Worm (Caenorhabditis elegans) whole organism, L1 larva: Measurements from ENCODE around the gene tbx-33.

ENCODE experiments used
- C34B4.2 ChIP-seq: sonication (generic microtip); optimal IDR thresholded peaks from 2 replicates; lab custom pipeline; 2017; ENCODE audit warnings: mild to moderate bottlenecking, missing genetic modification characterization, missing compliant biosample characterization
- aha-1 ChIP-seq: fragments of 150-350 bp; optimal IDR thresholded peaks from 2 replicates; lab custom pipeline; 2014; ENCODE audit warnings: missing biosample characterization, missing genetic modification characterization
- alr-1 ChIP-seq: fragments of 200-800 bp; sonication (Bioruptor generic); optimal IDR thresholded peaks from 2 replicates; lab custom pipeline; 2018; ENCODE audit warnings: borderline replicate concordance, mild to moderate bottlenecking, missing genetic modification characterization, missing compliant biosample characterization
- ces-1 ChIP-seq: fragments of 150-350 bp; optimal IDR thresholded peaks from 2 replicates; lab custom pipeline; 2014; ENCODE audit warnings: missing biosample characterization, missing genetic modification reagents, missing genetic modification characterization
- dpl-1 ChIP-seq, 3 experiments: fragments of 150-350 bp in 2 of 3; sonication (generic microtip) in 1 of 3; optimal IDR thresholded peaks; 2 replicates each; lab custom pipeline; 2014 to 2017; ENCODE audit warnings: missing biosample characterization in 3 of 3, missing genetic modification characterization in 3 of 3, missing genetic modification reagents in 3 of 3
- dsc-1 ChIP-seq: sonication (generic microtip); optimal IDR thresholded peaks from 2 replicates; lab custom pipeline; 2016; ENCODE audit warnings: mild to moderate bottlenecking, missing genetic modification characterization, missing compliant biosample characterization
- efl-3 ChIP-seq: fragments of 200-800 bp; sonication (Bioruptor generic); optimal IDR thresholded peaks from 2 replicates; lab custom pipeline; 2018; ENCODE audit warnings: mild to moderate bottlenecking, missing genetic modification characterization, missing compliant biosample characterization
- egl-13 ChIP-seq: sonication (generic microtip); optimal IDR thresholded peaks from 2 replicates; lab custom pipeline; 2016; ENCODE audit warnings: missing genotype, missing genetic modification reagents, missing genetic modification characterization, missing compliant biosample characterization
- elt-3 ChIP-seq, 6 experiments: fragments of 150-350 bp in 1 of 6; sonication (generic microtip); optimal IDR thresholded peaks; 2 replicates each; lab custom pipeline; 2017 to 2018; ENCODE audit warnings: missing biosample characterization in 6 of 6, missing genetic modification characterization in 6 of 6, inconsistent platforms in 1 of 6
- ets-5 ChIP-seq: fragments of 200-800 bp; sonication (Bioruptor generic); IDR thresholded peaks from 2 replicates; pipeline ENCODE4 v1.3.6; 2022; ENCODE audit warnings: missing genetic modification characterization, missing compliant biosample characterization
- fkh-10 ChIP-seq: sonication (generic microtip); optimal IDR thresholded peaks from 2 replicates; lab custom pipeline; 2017; ENCODE audit warnings: missing biosample characterization, missing genetic modification reagents, missing genetic modification characterization
- fkh-4 ChIP-seq: sonication (generic microtip); optimal IDR thresholded peaks from 2 replicates; lab custom pipeline; 2016; ENCODE audit warnings: missing compliant biosample characterization, missing genetic modification characterization, borderline replicate concordance
- fkh-8 ChIP-seq: sonication (generic microtip); optimal IDR thresholded peaks from 2 replicates; lab custom pipeline; 2016; ENCODE audit warnings: mild to moderate bottlenecking, missing genetic modification characterization, missing compliant biosample characterization
- grh-1 ChIP-seq: fragments of 200-800 bp; sonication (Bioruptor generic); IDR thresholded peaks from 2 replicates; pipeline ENCODE4 v1.3.6; 2022; ENCODE audit warnings: missing genetic modification reagents, missing genetic modification characterization, missing compliant biosample characterization
- hlh-17 ChIP-seq: fragments of 200-800 bp; sonication (Bioruptor generic); optimal IDR thresholded peaks from 2 replicates; lab custom pipeline; 2018; ENCODE audit warnings: missing genetic modification characterization, mild to moderate bottlenecking, missing compliant biosample characterization, moderate library complexity, borderline replicate concordance
- hlh-4 ChIP-seq: sonication (generic microtip); optimal IDR thresholded peaks from 2 replicates; lab custom pipeline; 2016; ENCODE audit warnings: mild to moderate bottlenecking, missing genetic modification characterization, missing compliant biosample characterization
- irx-1 ChIP-seq: sonication (generic microtip); optimal IDR thresholded peaks from 2 replicates; lab custom pipeline; 2016; ENCODE audit warnings: missing genetic modification characterization, missing compliant biosample characterization
- isw-1 ChIP-seq: fragments of 200-800 bp; sonication (Bioruptor generic); IDR thresholded peaks from 2 replicates; pipeline ENCODE4 v1.3.6; 2022; ENCODE audit warnings: missing genetic modification characterization, missing compliant biosample characterization
- lin-15B ChIP-seq: fragments of 150-350 bp; sonication (generic microtip); optimal IDR thresholded peaks from 3 replicates; lab custom pipeline; 2014; ENCODE audit warnings: missing biosample characterization, missing genetic modification characterization
- lin-35 ChIP-seq, 2 experiments: fragments of 150-350 bp; optimal IDR thresholded peaks; 2 replicates each; lab custom pipeline; 2014; ENCODE audit warnings: missing biosample characterization in 2 of 2, missing genetic modification characterization in 2 of 2, missing genetic modification reagents in 2 of 2
- lir-3 ChIP-seq: sonication (generic microtip); optimal IDR thresholded peaks from 2 replicates; lab custom pipeline; 2016; ENCODE audit warnings: mild to moderate bottlenecking, missing genetic modification characterization, moderate library complexity, missing compliant biosample characterization; ENCODE audit not compliant: poor library complexity
- mef-2 ChIP-seq: fragments of 150-350 bp; optimal IDR thresholded peaks from 2 replicates; lab custom pipeline; 2014; ENCODE audit warnings: missing biosample characterization, missing genetic modification characterization
- nhr-11 ChIP-seq: fragments of 150-350 bp; optimal IDR thresholded peaks from 2 replicates; lab custom pipeline; 2014; ENCODE audit warnings: missing biosample characterization, missing genetic modification characterization
- nhr-19 ChIP-seq: fragments of 200-800 bp; sonication (Bioruptor generic); conservative IDR thresholded peaks from 2 replicates; pipeline ENCODE4 v1.3.6; 2022; ENCODE audit warnings: missing genetic modification characterization, missing compliant biosample characterization
- nhr-237 ChIP-seq: fragments of 150-350 bp; optimal IDR thresholded peaks from 2 replicates; lab custom pipeline; 2014; ENCODE audit warnings: missing biosample characterization, missing genetic modification characterization
- nhr-28 ChIP-seq: fragments of 150-350 bp; optimal IDR thresholded peaks from 2 replicates; lab custom pipeline; 2014; ENCODE audit warnings: missing biosample characterization, missing genetic modification characterization
- nhr-84 ChIP-seq: sonication (generic microtip); optimal IDR thresholded peaks from 2 replicates; lab custom pipeline; 2017; ENCODE audit warnings: missing biosample characterization, missing genetic modification characterization
- pag-3 ChIP-seq: sonication (generic microtip); optimal IDR thresholded peaks from 2 replicates; lab custom pipeline; 2017; ENCODE audit warnings: missing genetic modification characterization, mild to moderate bottlenecking, missing compliant biosample characterization, antibody characterized with exemption, borderline replicate concordance; ENCODE audit not compliant: insufficient read depth
- pqm-1 ChIP-seq: sonication (generic microtip); optimal IDR thresholded peaks from 3 replicates; lab custom pipeline; 2017; ENCODE audit warnings: missing biosample characterization, missing genetic modification characterization
- rnt-1 ChIP-seq: sonication (generic microtip); optimal IDR thresholded peaks from 2 replicates; lab custom pipeline; 2016; ENCODE audit warnings: mild to moderate bottlenecking, missing genetic modification characterization, moderate library complexity, missing compliant biosample characterization
- snpc-4 ChIP-seq: fragments of 150-350 bp; optimal IDR thresholded peaks from 2 replicates; lab custom pipeline; 2014; ENCODE audit warnings: missing biosample characterization, missing genetic modification characterization
- sox-4 ChIP-seq: sonication (generic microtip); optimal IDR thresholded peaks from 2 replicates; lab custom pipeline; 2016; ENCODE audit warnings: missing genetic modification characterization, missing compliant biosample characterization
- sup-37 ChIP-seq: fragments of 200-800 bp; sonication (Bioruptor generic); optimal IDR thresholded peaks from 2 replicates; lab custom pipeline; 2018; ENCODE audit warnings: mild to moderate bottlenecking, missing genetic modification characterization, missing compliant biosample characterization
- swsn-7 ChIP-seq: sonication (generic microtip); optimal IDR thresholded peaks from 2 replicates; lab custom pipeline; 2016; ENCODE audit warnings: missing genetic modification characterization, missing compliant biosample characterization
- unc-130 ChIP-seq: fragments of 150-350 bp; optimal IDR thresholded peaks from 2 replicates; lab custom pipeline; 2017; ENCODE audit warnings: missing biosample characterization, missing genetic modification characterization, inconsistent platforms
- unc-62 ChIP-seq: fragments of 150-350 bp; optimal IDR thresholded peaks from 2 replicates; lab custom pipeline; 2014; ENCODE audit warnings: missing biosample characterization, missing genetic modification reagents, missing genetic modification characterization
- vab-15 ChIP-seq: sonication (generic microtip); optimal IDR thresholded peaks from 2 replicates; lab custom pipeline; 2017; ENCODE audit warnings: missing genotype, mild to moderate bottlenecking, missing genetic modification characterization, missing compliant biosample characterization
- xbp-1 ChIP-seq: sonication (generic microtip); optimal IDR thresholded peaks from 2 replicates; lab custom pipeline; 2016; ENCODE audit warnings: missing genetic modification characterization, missing compliant biosample characterization
- zip-4 ChIP-seq: fragments of 200-800 bp; sonication (Bioruptor generic); optimal IDR thresholded peaks from 2 replicates; lab custom pipeline; 2018; ENCODE audit warnings: mild to moderate bottlenecking, missing genetic modification characterization, moderate library complexity, missing compliant biosample characterization
- ztf-11 ChIP-seq, 2 experiments: sonication (generic microtip); optimal IDR thresholded peaks; 2 replicates each; lab custom pipeline; 2016 to 2017; ENCODE audit warnings: missing genetic modification characterization in 2 of 2, missing biosample characterization in 1 of 2, missing compliant biosample characterization in 1 of 2

The tbx-33 gene

ce11 chrIII:11657185-11657817 lies 20.7 kb upstream of the tbx-33 start, which contains the start of gene crh-1 (continued):
- TF ChIP-seq fkh-4 (tag; lab: Kevin White, UChicago) (peak; percentile 66), xbp-1 (tag; lab: Kevin White, UChicago) (peak; percentile 85), nhr-237 (tag; lab: Kevin White, UChicago) (no peak), pag-3 (tag; lab: Kevin White, UChicago) (no peak), dpl-1 (GFP tag; optimal IDR thresholded peaks at IDR 0.05; lab: Kevin White, UChicago) (peak; percentile 75 to 79 (median 78)), hlh-4 (tag; lab: Kevin White, UChicago) (no peak), irx-1 (tag; lab: Kevin White, UChicago) (peak; percentile 86), elt-3 (tag; optimal IDR thresholded peaks at IDR 0.05; lab: Kevin White, UChicago) (peak in 2 of 6 experiments; percentile 62 to 78), nhr-28 (no peak), hlh-17 (GFP tag; lab: Kevin White, UChicago) (no peak), fkh-10 (peak; percentile 51), isw-1 (GFP tag; lab: Robert Waterston, UW) (peak; percentile 65), rnt-1 (tag; lab: Kevin White, UChicago) (peak; percentile 86), nhr-84 (tag; lab: Kevin White, UChicago) (no peak), efl-3 (GFP tag; lab: Kevin White, UChicago) (no peak), aha-1 (tag; lab: Kevin White, UChicago) (no peak), C34B4.2 (tag; lab: Kevin White, UChicago) (no peak), ces-1 (GFP tag; lab: Kevin White, UChicago) (no peak), sox-4 (tag; lab: Kevin White, UChicago) (peak; percentile 63), ets-5 (GFP tag; lab: Robert Waterston, UW) (no peak), pqm-1 (tag; lab: Kevin White, UChicago) (no peak), fkh-8 (tag; lab: Kevin White, UChicago) (peak; percentile 19), sup-37 (GFP tag; lab: Kevin White, UChicago) (peak; percentile 39), grh-1 (peak; percentile 80), ztf-11 (tag; optimal IDR thresholded peaks at IDR 0.05; lab: Kevin White, UChicago) (peak in 1 of 2 experiments; percentile 35), lin-35 (GFP tag; optimal IDR thresholded peaks at IDR 0.05; lab: Kevin White, UChicago) (peak; percentile 77 to 88), nhr-19 (GFP tag; lab: Robert Waterston, UW) (peak; percentile 85), zip-4 (peak; percentile 43), alr-1 (tag; lab: Kevin White, UChicago) (no peak), lin-15B (tag; lab: Kevin White, UChicago) (peak; percentile 43), lir-3 (tag; lab: Kevin White, UChicago) (no peak), swsn-7 (tag; lab: Kevin White, UChicago) (peak; percentile 85), mef-2 (tag; lab: Kevin White, UChicago) (no peak), unc-62 (no peak), unc-130 (tag; lab: Kevin White, UChicago) (no peak), dsc-1 (peak; percentile 93), snpc-4 (tag; lab: Kevin White, UChicago) (peak; percentile 74), egl-13 (peak; percentile 43)

- TF ChIP-seq nhr-11 (tag; lab: Kevin White, UChicago): no peak
- TF ChIP-seq vab-15 (tag; lab: Kevin White, UChicago): no peak
- TF ChIP-seq C34B4.2 (tag; lab: Kevin White, UChicago): no peak
These were observed 19.7 kb upstream of the tbx-33 start for ce11 chrIII:11656389-11656788.
